Fruit fly (Drosophila melanogaster) whole organism, pupa: ENCODE results near the gene eIF3f1.

Source experiments
- CG10348 ChIP-seq: fragments of 200-800 bp; sonication (Bioruptor generic); IDR thresholded peaks from 2 replicates; pipeline ENCODE4 v1.3.6; 2022; ENCODE audit warnings: missing biosample characterization, missing genetic modification characterization
- CG12605 ChIP-seq: fragments of 200-800 bp; sonication (Bioruptor generic); IDR thresholded peaks from 2 replicates; pipeline ENCODE4 v1.3.6; 2022; ENCODE audit warnings: missing biosample characterization, missing genetic modification characterization
- CG13204 ChIP-seq: fragments of 200-800 bp; sonication (Bioruptor generic); optimal IDR thresholded peaks from 2 replicates; lab custom pipeline; 2018; ENCODE audit warnings: missing biosample characterization, mild to moderate bottlenecking, missing genetic modification characterization, moderate library complexity
- CG14655 ChIP-seq: fragments of 200-800 bp; sonication (Bioruptor generic); optimal IDR thresholded peaks from 3 replicates; lab custom pipeline; 2017; ENCODE audit warnings: mild to moderate bottlenecking, missing biosample characterization, missing genetic modification reagents, missing genetic modification characterization
- CG15710 ChIP-seq: fragments of 200-800 bp; sonication (Bioruptor generic); optimal IDR thresholded peaks from 2 replicates; lab custom pipeline; 2018; ENCODE audit warnings: missing biosample characterization, mild to moderate bottlenecking, missing genetic modification characterization, moderate library complexity
- CG17806 ChIP-seq: fragments of 200-800 bp; sonication (Bioruptor generic); optimal IDR thresholded peaks from 2 replicates; lab custom pipeline; 2018; ENCODE audit warnings: missing biosample characterization, mild to moderate bottlenecking, missing genetic modification characterization, moderate library complexity
- CG32121 ChIP-seq: fragments of 200-800 bp; sonication (Bioruptor generic); IDR thresholded peaks from 2 replicates; pipeline ENCODE4 v1.3.6; 2022; ENCODE audit warnings: missing biosample characterization, missing genetic modification characterization
- CG34367 ChIP-seq: fragments of 200-800 bp; sonication (Bioruptor generic); optimal IDR thresholded peaks from 2 replicates; lab custom pipeline; 2018; ENCODE audit warnings: missing biosample characterization, mild to moderate bottlenecking, missing genetic modification characterization
- CG4496 ChIP-seq: fragments of 200-800 bp; sonication (Bioruptor generic); IDR thresholded peaks from 3 replicates; pipeline ENCODE4 v1.3.6; 2022; ENCODE audit warnings: missing biosample characterization, missing genetic modification characterization
- CG8159 ChIP-seq: fragments of 200-800 bp; sonication (Bioruptor generic); optimal IDR thresholded peaks from 3 replicates; lab custom pipeline; 2018; ENCODE audit warnings: missing biosample characterization, mild to moderate bottlenecking, missing genetic modification characterization, moderate library complexity
- CG8301 ChIP-seq: fragments of 200-800 bp; sonication (Bioruptor generic); optimal IDR thresholded peaks from 2 replicates; lab custom pipeline; 2018; ENCODE audit warnings: missing biosample characterization, mild to moderate bottlenecking, missing genetic modification characterization
- CG9948 ChIP-seq: fragments of 200-800 bp; sonication (Bioruptor generic); optimal IDR thresholded peaks from 2 replicates; lab custom pipeline; 2018; ENCODE audit warnings: missing biosample characterization, mild to moderate bottlenecking, missing genetic modification characterization, moderate library complexity
- D1 ChIP-seq: fragments of 200-800 bp; sonication (Bioruptor generic); optimal IDR thresholded peaks from 2 replicates; lab custom pipeline; 2018; ENCODE audit warnings: missing biosample characterization, mild to moderate bottlenecking, missing genetic modification characterization, moderate library complexity
- EcR ChIP-seq: fragments of 200-800 bp; sonication (Bioruptor generic); optimal IDR thresholded peaks from 3 replicates; lab custom pipeline; 2019; ENCODE audit warnings: missing biosample characterization, missing genetic modification characterization, mild to moderate bottlenecking, moderate library complexity, missing genetic modification reagents
- Ets98B ChIP-seq: fragments of 200-800 bp; sonication (Bioruptor generic); IDR thresholded peaks from 2 replicates; pipeline ENCODE4 v1.3.6; 2022; ENCODE audit warnings: missing biosample characterization, missing genetic modification characterization
- Pif1A ChIP-seq: fragments of 200-800 bp; sonication (Bioruptor generic); optimal IDR thresholded peaks from 3 replicates; lab custom pipeline; 2016; ENCODE audit warnings: missing biosample characterization, missing genetic modification characterization
- Pif1B ChIP-seq: fragments of 200-800 bp; sonication (Bioruptor generic); optimal IDR thresholded peaks from 3 replicates; lab custom pipeline; 2016; ENCODE audit warnings: missing biosample characterization, missing genetic modification characterization
- Snoo ChIP-seq: fragments of 200-800 bp; sonication (Bioruptor generic); optimal IDR thresholded peaks from 3 replicates; lab custom pipeline; 2017; ENCODE audit warnings: missing biosample characterization, mild to moderate bottlenecking, missing genetic modification characterization, inconsistent platforms
- fd96Ca ChIP-seq: fragments of 200-800 bp; sonication (Bioruptor generic); IDR thresholded peaks from 3 replicates; pipeline ENCODE4 v1.3.6; 2022; ENCODE audit warnings: missing biosample characterization, missing genetic modification characterization
- gl ChIP-seq: fragments of 200-800 bp; sonication (Bioruptor generic); optimal IDR thresholded peaks from 2 replicates; lab custom pipeline; 2018; ENCODE audit warnings: missing biosample characterization, mild to moderate bottlenecking, missing genetic modification characterization
- rn ChIP-seq: fragments of 200-800 bp; sonication (Bioruptor generic); IDR thresholded peaks from 2 replicates; pipeline ENCODE4 v1.3.6; 2022; ENCODE audit warnings: missing biosample characterization, missing genetic modification characterization

Gene eIF3f1

dm6 chr3R:4745544-4745943, 31.6 kb upstream of the eIF3f1 start:
- TF ChIP-seq fd96Ca (GFP tag; lab: Robert Waterston, UW) (no peak), CG15710 (tag; lab: Kevin White, UChicago) (no peak), CG14655 (GFP tag; lab: Kevin White, UChicago) (peak; percentile 23)

dm6 chr3R:4740592-4741500, 26.9 kb upstream of the eIF3f1 start:
- TF ChIP-seq CG9948 (tag; lab: Kevin White, UChicago): peak; percentile 43
- TF ChIP-seq CG15710 (tag; lab: Kevin White, UChicago): peak; percentile 46
- TF ChIP-seq CG12605 (GFP tag; lab: Robert Waterston, UW): peak; percentile 95
- peak; percentile 44 for TF ChIP-seq CG17806 (tag; lab: Kevin White, UChicago)
- TF ChIP-seq EcR (GFP tag; lab: Kevin White, UChicago): peak; percentile 78
- peak; percentile 74 for TF ChIP-seq gl
- TF ChIP-seq CG14655 (GFP tag; lab: Kevin White, UChicago): peak; percentile 76
- peak; percentile 73 for TF ChIP-seq CG13204
- peak; percentile 49 for TF ChIP-seq CG8159 (tag; lab: Kevin White, UChicago)
- TF ChIP-seq CG8301 (tag; lab: Kevin White, UChicago): peak; percentile 56
- TF ChIP-seq CG34367 (tag; lab: Kevin White, UChicago): peak; percentile 62
- peak; percentile 87 for TF ChIP-seq CG4496
- TF ChIP-seq Pif1B (GFP tag; lab: Kevin White, UChicago): peak; percentile 59
- TF ChIP-seq fd96Ca (GFP tag; lab: Robert Waterston, UW): peak; percentile 66; the same call in 2 of the 3 replicates
- TF ChIP-seq rn (GFP tag; lab: Robert Waterston, UW): 0 out of 2 replicates have a peak, but pooled peaks have one; percentile 19
- TF ChIP-seq CG10348 (GFP tag; lab: Robert Waterston, UW): no peak
- TF ChIP-seq Pif1A (GFP tag; lab: Kevin White, UChicago): peak; percentile 81
- TF ChIP-seq Snoo: peak; percentile 10
- TF ChIP-seq CG32121 (GFP tag; lab: Robert Waterston, UW): peak; percentile 63
- peak; percentile 84 for TF ChIP-seq Ets98B (GFP tag; lab: Robert Waterston, UW)
- no peak for TF ChIP-seq D1 (tag; lab: Kevin White, UChicago)

DNA sequence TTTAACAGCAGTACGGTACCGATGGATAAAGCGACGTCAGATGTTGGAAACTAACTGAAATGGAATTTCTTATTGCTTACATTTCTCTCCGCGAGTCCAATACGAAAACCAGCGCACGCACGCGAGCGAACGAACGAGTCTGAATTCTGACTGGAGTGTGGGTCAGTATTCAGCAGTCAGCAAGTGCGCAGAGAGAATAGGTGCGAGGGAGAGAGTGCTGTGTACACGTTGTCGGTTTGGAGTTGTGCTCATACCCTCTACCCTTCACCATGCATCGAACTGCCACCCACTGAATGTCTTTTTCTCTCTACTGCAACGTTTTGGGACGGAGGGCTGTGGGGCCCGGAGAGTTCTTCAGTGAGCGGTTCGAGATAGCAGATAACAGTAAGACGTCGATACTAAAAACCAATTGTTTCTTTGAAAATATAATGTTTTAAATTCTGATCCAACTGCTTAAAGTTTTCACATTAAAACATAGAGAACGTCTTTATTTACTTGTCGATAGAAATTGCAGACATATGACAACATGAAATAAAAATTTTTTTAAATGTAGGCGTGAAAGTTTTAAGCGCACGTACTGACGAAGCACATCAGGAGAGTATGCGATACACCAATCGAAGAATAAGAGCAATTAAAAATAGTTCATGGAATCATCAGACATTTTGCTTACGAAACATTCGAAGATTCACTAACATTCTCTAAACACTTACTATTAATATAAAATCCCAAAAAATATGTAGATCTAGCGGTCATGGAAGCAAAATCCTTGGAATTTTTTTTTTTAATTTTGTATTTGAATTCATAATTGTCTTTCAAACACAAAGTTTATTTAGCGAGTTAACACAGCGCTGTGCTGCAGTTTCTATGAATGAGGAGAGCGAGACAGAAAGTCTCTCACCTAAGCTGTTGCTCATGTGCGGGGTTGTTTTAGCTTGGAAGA, 25.8 kb upstream of the eIF3f1 start:
- TF ChIP-seq rn (GFP tag; lab: Robert Waterston, UW): no peak
- TF ChIP-seq CG12605 (GFP tag; lab: Robert Waterston, UW): no peak
- TF ChIP-seq CG32121 (GFP tag; lab: Robert Waterston, UW): no peak
- TF ChIP-seq D1 (tag; lab: Kevin White, UChicago): peak; percentile 77
- TF ChIP-seq CG8301 (tag; lab: Kevin White, UChicago): peak; percentile 86
- no peak for TF ChIP-seq Ets98B (GFP tag; lab: Robert Waterston, UW)
- TF ChIP-seq Snoo: peak; percentile 81
- peak; percentile 61 for TF ChIP-seq EcR (GFP tag; lab: Kevin White, UChicago)
- TF ChIP-seq CG15710 (tag; lab: Kevin White, UChicago): peak; percentile 76
- peak; percentile 65 for TF ChIP-seq CG34367 (tag; lab: Kevin White, UChicago)
- no peak for TF ChIP-seq gl
- TF ChIP-seq CG4496: no peak
- TF ChIP-seq CG13204: peak; percentile 40
- no peak for TF ChIP-seq fd96Ca (GFP tag; lab: Robert Waterston, UW)
- peak; percentile 65 for TF ChIP-seq CG17806 (tag; lab: Kevin White, UChicago)
- peak; percentile 95 for TF ChIP-seq CG14655 (GFP tag; lab: Kevin White, UChicago)
- peak; percentile 78 for TF ChIP-seq Pif1A (GFP tag; lab: Kevin White, UChicago)
- no peak for TF ChIP-seq CG10348 (GFP tag; lab: Robert Waterston, UW)
- TF ChIP-seq CG8159 (tag; lab: Kevin White, UChicago): peak; percentile 84
- TF ChIP-seq Pif1B (GFP tag; lab: Kevin White, UChicago): peak; percentile 43
- peak; percentile 81 for TF ChIP-seq CG9948 (tag; lab: Kevin White, UChicago)

DNA sequence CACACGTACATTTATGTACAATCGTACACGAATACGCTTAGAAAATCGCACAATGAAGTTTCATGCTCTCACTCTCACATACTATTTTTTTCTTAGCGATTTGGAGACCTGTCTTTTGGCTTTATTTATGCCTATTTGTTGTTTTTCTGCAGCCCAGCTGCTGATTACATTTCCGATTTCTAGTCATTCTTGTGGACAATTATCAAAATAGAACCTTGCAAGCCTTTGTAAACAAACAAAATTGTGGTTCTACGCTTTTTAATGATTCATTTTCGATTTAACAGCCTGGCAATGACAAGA, 25.2 kb upstream of the eIF3f1 start:
- TF ChIP-seq rn (GFP tag; lab: Robert Waterston, UW) (no peak), CG13204 (no peak), D1 (tag; lab: Kevin White, UChicago) (no peak), Pif1A (GFP tag; lab: Kevin White, UChicago) (no peak), Ets98B (GFP tag; lab: Robert Waterston, UW) (no peak), CG32121 (GFP tag; lab: Robert Waterston, UW) (no peak), fd96Ca (GFP tag; lab: Robert Waterston, UW) (no peak), Snoo (no peak), CG34367 (tag; lab: Kevin White, UChicago) (no peak), CG9948 (tag; lab: Kevin White, UChicago) (no peak)
- TF ChIP-seq, all 21 proteins: peak for 0
